Worm (Caenorhabditis elegans): ENCODE results near the gene K01A6.8.

K01A6.8 gene

DNA sequence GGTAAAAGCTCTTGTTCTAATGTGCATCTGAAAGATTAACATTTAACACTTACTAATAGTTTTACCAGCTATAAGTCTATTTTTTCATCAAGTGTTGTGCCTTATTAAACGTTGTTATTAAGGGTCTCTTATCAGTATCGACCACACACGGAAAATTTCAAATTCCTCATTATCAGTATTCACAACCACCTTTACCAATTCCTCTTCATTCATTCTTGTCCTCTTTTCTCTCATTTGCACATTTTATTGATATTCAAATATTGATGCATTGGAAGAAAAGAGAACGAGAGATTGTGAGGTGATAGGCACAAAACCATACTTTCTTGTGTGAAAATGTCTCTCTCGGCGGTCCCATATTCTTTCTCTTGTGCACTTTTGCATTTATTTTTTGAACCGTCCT lies 15.3 kb downstream of the K01A6.8 start:
- TF ChIP-seq crh-2 (tag; optimal IDR thresholded peaks at IDR 0.05): peak; percentile 2
- peak; percentile 75 for TF ChIP-seq fos-1 (tag; optimal IDR thresholded peaks at IDR 0.05)
- TF ChIP-seq ztf-1 (GFP tag; conservative IDR thresholded peaks at IDR 0.05): no peak

DNA sequence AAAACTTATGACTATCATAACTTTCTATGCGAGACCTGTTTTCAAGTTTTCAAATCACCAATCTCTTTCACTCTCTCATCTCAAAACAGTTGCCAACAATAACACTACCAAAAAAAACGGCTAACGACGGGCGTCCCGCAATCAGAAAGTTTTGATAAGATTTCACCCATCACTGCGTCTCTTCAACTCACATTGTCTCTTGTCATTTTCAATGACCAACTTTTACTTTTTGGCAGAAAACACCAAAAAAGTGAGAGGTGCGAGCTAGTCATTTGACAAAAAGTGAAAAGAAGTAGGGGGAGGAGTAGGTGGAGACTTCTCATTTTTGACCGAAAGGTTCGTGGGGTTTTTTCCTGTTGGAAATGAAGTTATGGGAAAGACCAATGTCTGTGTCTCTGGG lies 18.5 kb downstream of the K01A6.8 start:
- TF ChIP-seq blmp-1 (tag; optimal IDR thresholded peaks at IDR 0.05; ENCODE audit: insufficient read depth): peak; percentile 97
- no peak for TF ChIP-seq lin-39 (tag; optimal IDR thresholded peaks at IDR 0.05)

DNA sequence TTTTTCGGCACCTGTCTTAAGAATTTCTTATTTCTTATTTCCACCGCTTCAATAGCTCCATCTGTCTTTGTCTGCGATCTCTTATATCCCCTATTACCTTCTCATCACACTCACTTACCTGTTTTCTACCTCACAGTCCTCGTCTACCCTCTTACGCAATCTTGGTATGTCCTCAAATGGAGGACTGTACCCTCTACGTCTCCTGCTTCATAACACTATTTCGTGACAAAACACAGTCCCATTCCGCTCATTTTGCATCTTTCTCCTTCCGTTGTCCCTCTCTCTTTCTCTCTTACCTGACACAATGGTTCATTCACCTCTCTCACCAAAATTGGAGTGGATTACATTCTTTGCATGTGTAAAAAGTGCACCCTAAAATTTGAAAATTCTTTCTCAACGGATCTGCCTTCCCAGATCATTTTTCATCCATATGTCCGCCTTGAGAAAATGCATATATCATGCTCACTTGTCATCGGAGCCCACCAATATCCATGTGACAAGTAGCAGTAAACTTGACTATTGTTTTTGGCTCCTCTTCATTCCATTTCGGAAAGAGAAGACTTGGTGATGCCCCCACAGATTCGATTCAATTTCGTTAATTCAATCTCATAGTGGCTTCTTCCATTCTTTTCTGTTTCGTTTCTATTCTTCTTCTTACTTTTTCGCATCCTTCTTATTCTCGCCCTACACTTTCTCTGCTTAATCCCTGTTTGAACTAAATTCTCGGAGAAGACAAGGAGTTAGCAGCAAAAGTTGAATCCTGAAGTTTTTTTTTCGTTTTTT lies 19.9 kb downstream of the K01A6.8 start:
- TF ChIP-seq nhr-129 (tag; optimal IDR thresholded peaks at IDR 0.05) (peak; percentile 24), lin-11 (tag; optimal IDR thresholded peaks at IDR 0.05) (no peak), zag-1 (tag; optimal IDR thresholded peaks at IDR 0.05) (peak; percentile 18), C34F6.9 (tag; optimal IDR thresholded peaks at IDR 0.05) (no peak), unc-55 (GFP tag; optimal IDR thresholded peaks at IDR 0.05) (peak; percentile 33), ztf-11 (tag; optimal IDR thresholded peaks at IDR 0.05) (no peak)

DNA sequence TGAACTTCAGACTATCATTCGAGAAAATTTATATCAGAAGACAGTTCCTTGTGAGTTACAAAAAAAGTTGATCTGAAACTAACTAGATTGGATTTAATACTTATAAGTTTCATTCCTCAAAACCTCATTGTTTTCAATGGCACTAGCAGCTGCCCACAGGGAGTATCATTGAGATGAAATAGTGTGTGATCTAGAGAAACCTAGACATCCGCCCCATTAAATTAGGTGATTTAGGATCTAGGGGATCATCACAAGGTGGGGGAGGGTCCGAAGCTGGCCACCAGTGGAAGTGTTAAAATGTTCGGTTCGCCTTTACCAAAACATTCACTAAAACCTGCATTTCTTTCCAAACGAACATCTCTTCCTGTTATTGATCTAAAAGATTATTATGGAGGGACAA lies 20.8 kb downstream of the K01A6.8 start:
- no peak for TF ChIP-seq elt-3 (tag; optimal IDR thresholded peaks at IDR 0.05)
- TF ChIP-seq R02D3.7 (tag; optimal IDR thresholded peaks at IDR 0.05): no peak
- TF ChIP-seq nhr-10 (tag; optimal IDR thresholded peaks at IDR 0.05): no peak
- TF ChIP-seq sma-3 (GFP tag; optimal IDR thresholded peaks at IDR 0.05): no peak
- TF ChIP-seq mab-5 (tag; optimal IDR thresholded peaks at IDR 0.05): no peak
- no peak for TF ChIP-seq nhr-129 (tag; optimal IDR thresholded peaks at IDR 0.05)
- TF ChIP-seq elt-1 (tag; optimal IDR thresholded peaks at IDR 0.05): no peak
- TF ChIP-seq mdl-1 (tag; optimal IDR thresholded peaks at IDR 0.05): no peak
- no peak for TF ChIP-seq nhr-23 (tag; optimal IDR thresholded peaks at IDR 0.05)
- TF ChIP-seq skn-1 (tag; optimal IDR thresholded peaks at IDR 0.05): no peak
- no peak for TF ChIP-seq sma-9 (GFP tag; optimal IDR thresholded peaks at IDR 0.05)
- no peak for TF ChIP-seq sma-9 (tag; optimal IDR thresholded peaks at IDR 0.05)
- TF ChIP-seq egl-27 (tag; optimal IDR thresholded peaks at IDR 0.05): no peak
- no peak for TF ChIP-seq blmp-1 (tag; optimal IDR thresholded peaks at IDR 0.05; ENCODE audit: insufficient read depth)
- no peak for TF ChIP-seq lin-39 (tag; optimal IDR thresholded peaks at IDR 0.05)
- TF ChIP-seq mbf-1 (tag; optimal IDR thresholded peaks at IDR 0.05): no peak

DNA sequence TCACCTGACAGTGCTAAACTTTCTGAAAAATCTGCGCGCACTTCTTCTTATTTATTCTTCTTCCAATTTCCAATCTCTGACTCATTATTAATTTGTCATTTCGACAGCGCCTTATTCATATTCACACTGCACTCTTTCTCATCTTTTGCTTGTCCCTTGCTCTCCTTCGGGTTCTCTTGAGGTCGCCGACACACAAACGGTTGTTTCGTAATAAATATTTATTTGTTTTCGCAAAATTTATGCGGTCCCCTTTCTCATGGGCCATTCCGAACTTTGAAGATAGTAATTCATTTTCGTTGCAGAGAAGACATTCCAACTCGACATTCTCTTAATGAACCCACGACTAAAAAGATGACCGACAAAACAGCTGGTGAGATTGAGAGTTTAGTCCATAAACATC lies 22.4 kb downstream of the K01A6.8 start, which contains the start of gene magi-1:
magi-1 (plus strand) TSS at position 301 of the 400 bp plus-strand sequence.
- TF ChIP-seq peb-1 (tag; optimal IDR thresholded peaks at IDR 0.05) (no peak), skn-1 (tag; optimal IDR thresholded peaks at IDR 0.05) (no peak), C34F6.9 (tag; optimal IDR thresholded peaks at IDR 0.05) (no peak), blmp-1 (tag; optimal IDR thresholded peaks at IDR 0.05; ENCODE audit: insufficient read depth) (no peak)

DNA sequence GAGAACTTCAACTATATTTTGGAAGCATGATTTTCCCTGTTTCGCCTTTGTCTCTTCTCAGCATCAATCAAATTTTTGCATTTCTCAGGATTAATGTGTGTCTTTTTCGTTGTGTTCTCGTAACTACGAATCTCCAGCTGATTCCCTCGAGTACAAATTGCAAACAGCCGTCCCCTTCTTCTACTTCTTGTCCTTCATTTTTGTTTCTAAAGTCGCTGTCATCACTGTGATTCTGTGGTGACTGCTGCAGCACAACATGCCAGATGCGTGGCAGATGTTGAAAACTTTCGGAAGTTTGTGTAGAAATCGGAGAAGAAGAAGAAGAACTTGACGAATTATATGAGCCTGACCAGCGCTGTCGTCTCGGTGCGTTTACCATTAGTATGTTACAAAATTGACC lies 23.9 kb downstream of the K01A6.8 start:
- TF ChIP-seq mab-5 (tag; optimal IDR thresholded peaks at IDR 0.05) (peak; percentile 47), unc-55 (GFP tag; optimal IDR thresholded peaks at IDR 0.05) (peak; percentile 23), lin-39 (tag; optimal IDR thresholded peaks at IDR 0.05) (no peak)

DNA sequence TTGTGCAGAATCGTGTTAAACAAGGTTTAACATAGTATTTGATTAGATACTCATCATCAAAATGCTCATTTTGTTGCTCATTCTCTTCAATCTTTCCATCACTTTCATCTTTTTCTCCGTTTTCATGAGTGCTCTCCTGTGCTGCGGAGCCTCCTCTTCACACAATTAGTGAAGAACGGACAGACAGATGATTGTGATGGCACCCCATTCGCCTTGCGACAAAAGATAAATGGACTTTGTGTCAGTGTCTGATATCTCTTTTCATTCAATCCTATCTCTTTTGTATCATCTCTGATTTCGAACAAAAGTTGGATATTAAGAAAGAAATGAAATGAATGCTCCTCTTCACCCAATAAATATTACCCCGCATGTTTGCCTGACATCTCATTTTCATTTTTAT lies 26.8 kb downstream of the K01A6.8 start:
- TF ChIP-seq ztf-11 (tag; optimal IDR thresholded peaks at IDR 0.05) (no peak), F13H6.1 (tag; optimal IDR thresholded peaks at IDR 0.05) (peak; percentile 58), nhr-129 (tag; optimal IDR thresholded peaks at IDR 0.05) (peak; percentile 58), lsy-2 (tag; optimal IDR thresholded peaks at IDR 0.05) (peak in 1 of 2 experiments; percentile 2), unc-39 (tag; optimal IDR thresholded peaks at IDR 0.05) (no peak), C34F6.9 (tag; optimal IDR thresholded peaks at IDR 0.05) (peak; percentile 35)

Measured in whole organism, L2 larva.